Worm (Caenorhabditis elegans) whole organism, young adult: ENCODE results near the gene ZK688.1.

Experiments
- B0261.1 ChIP-seq: sonication (generic microtip); optimal IDR thresholded peaks from 2 replicates; lab custom pipeline; 2016; ENCODE audit warnings: mild to moderate bottlenecking, missing genetic modification characterization, moderate library complexity, missing compliant biosample characterization
- ceh-79 ChIP-seq: sonication (generic microtip); optimal IDR thresholded peaks from 2 replicates; lab custom pipeline; 2017; ENCODE audit warnings: mild to moderate bottlenecking, missing genetic modification characterization, missing compliant biosample characterization
- dpl-1 ChIP-seq: fragments of 150-350 bp; optimal IDR thresholded peaks from 2 replicates; lab custom pipeline; 2014; ENCODE audit warnings: missing biosample characterization, missing genetic modification reagents, missing genetic modification characterization
- efl-1 ChIP-seq: fragments of 150-350 bp; optimal IDR thresholded peaks from 2 replicates; lab custom pipeline; 2014; ENCODE audit warnings: missing biosample characterization, missing genetic modification reagents, missing genetic modification characterization
- egl-18 ChIP-seq: fragments of 200-800 bp; sonication (Bioruptor generic); IDR thresholded peaks from 2 replicates; pipeline ENCODE4 v1.3.6; 2022; ENCODE audit warnings: missing genetic modification reagents, missing genetic modification characterization, missing compliant biosample characterization
- fkh-3 ChIP-seq: sonication (generic microtip); optimal IDR thresholded peaks from 2 replicates; lab custom pipeline; 2016; ENCODE audit warnings: mild to moderate bottlenecking, missing genetic modification characterization, missing compliant biosample characterization
- nfya-1 ChIP-seq: sonication (generic microtip); optimal IDR thresholded peaks from 2 replicates; lab custom pipeline; 2017; ENCODE audit warnings: antibody characterized with exemption, missing compliant biosample characterization, missing genetic modification characterization, borderline replicate concordance; ENCODE audit not compliant: insufficient read depth
- pha-4 ChIP-seq: fragments of 150-350 bp; sonication (generic microtip); optimal IDR thresholded peaks from 2 replicates; lab custom pipeline; 2014; ENCODE audit warnings: missing biosample characterization, missing genetic modification reagents, missing genetic modification characterization
- sea-2 ChIP-seq: fragments of 200-800 bp; sonication (Bioruptor generic); IDR thresholded peaks from 2 replicates; pipeline ENCODE4 v1.3.6; 2022; ENCODE audit warnings: missing genetic modification characterization, missing compliant biosample characterization
- snpc-1.1 ChIP-seq: sonication (generic microtip); optimal IDR thresholded peaks from 2 replicates; lab custom pipeline; 2017; ENCODE audit warnings: missing genetic modification characterization, mild to moderate bottlenecking, missing compliant biosample characterization, antibody characterized with exemption, moderate library complexity, missing genotype, missing genetic modification reagents; ENCODE audit not compliant: insufficient read depth
- somi-1 ChIP-seq: fragments of 200-800 bp; sonication (Bioruptor generic); optimal IDR thresholded peaks from 2 replicates; lab custom pipeline; 2018; ENCODE audit warnings: mild to moderate bottlenecking, missing genetic modification characterization, missing compliant biosample characterization
- unc-130 ChIP-seq: sonication (generic microtip); optimal IDR thresholded peaks from 2 replicates; lab custom pipeline; 2016; ENCODE audit warnings: missing genetic modification reagents, missing genetic modification characterization, missing compliant biosample characterization
- unc-62 ChIP-seq: fragments of 150-350 bp; optimal IDR thresholded peaks from 2 replicates; lab custom pipeline; 2014; ENCODE audit warnings: missing biosample characterization, missing genetic modification reagents, missing genetic modification characterization

DNA sequence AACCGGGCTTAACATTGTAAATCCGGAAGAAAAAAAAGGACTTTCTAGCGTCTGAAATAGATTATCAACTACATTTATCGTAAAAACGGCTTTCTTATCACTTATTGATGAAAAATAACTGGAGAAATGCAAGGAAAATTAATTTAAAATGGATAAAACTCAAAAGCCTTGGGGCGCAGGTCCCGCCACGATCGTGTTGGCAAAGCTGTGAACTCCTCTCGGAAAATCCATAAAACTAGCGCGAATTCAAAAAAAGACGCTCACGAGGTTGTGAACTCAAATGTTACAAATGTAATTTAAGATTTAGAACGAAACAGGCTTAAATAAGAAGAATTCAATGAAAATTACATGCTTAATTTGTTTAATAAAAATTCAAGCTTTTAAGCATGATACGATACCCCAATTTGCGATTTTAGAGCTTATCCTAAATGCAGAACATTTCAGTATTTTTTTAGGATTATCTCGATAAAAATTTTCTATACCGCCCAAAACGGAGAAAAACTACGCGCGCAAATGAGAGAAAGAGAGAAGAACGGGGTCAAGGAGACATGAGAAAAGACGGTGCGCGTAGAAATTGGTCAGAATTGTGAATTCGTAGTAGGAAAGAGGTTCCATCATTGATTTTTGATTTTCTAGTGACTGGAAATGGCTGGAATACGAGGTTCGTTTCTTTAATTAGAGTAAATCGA is 42.9 kb downstream of the ZK688.1 start, which contains the start of gene C29E4.15:
- no peak for TF ChIP-seq B0261.1 (tag; lab: Kevin White, UChicago)
- peak; percentile 44 for TF ChIP-seq efl-1
- no peak for TF ChIP-seq pha-4 (tag; lab: Kevin White, UChicago)
- TF ChIP-seq dpl-1: peak; percentile 65
- TF ChIP-seq egl-18: no peak
- no peak for TF ChIP-seq unc-62 (GFP tag; lab: Kevin White, UChicago)
- no peak for TF ChIP-seq sea-2 (GFP tag; lab: Robert Waterston, UW)
- no peak for TF ChIP-seq unc-130 (GFP tag; lab: Kevin White, UChicago)
- no peak for TF ChIP-seq fkh-3
- TF ChIP-seq nfya-1 (tag; lab: Kevin White, UChicago): no peak
- TF ChIP-seq ceh-79 (tag; lab: Kevin White, UChicago): no peak
- no peak for TF ChIP-seq snpc-1.1 (tag; lab: Kevin White, UChicago)
- TF ChIP-seq somi-1 (GFP tag; lab: Kevin White, UChicago): no peak
